Fruit fly (Drosophila melanogaster) whole organism, embryonic: Measurements from ENCODE around the gene Glut3.

Source experiments
- Aef1 ChIP-seq: fragments of 200-800 bp; sonication (Bioruptor generic); IDR thresholded peaks from 3 replicates; pipeline ENCODE4 v1.3.6; 2022; ENCODE audit warnings: missing biosample characterization, missing genetic modification characterization
- Asciz ChIP-seq: fragments of 200-800 bp; sonication (Bioruptor generic); optimal IDR thresholded peaks from 2 replicates; lab custom pipeline; 2017; ENCODE audit warnings: missing biosample characterization, mild to moderate bottlenecking, missing genetic modification characterization, missing genetic modification reagents
- CG10209 ChIP-seq: fragments of 200-800 bp; sonication (Bioruptor generic); optimal IDR thresholded peaks from 3 replicates; lab custom pipeline; 2017; ENCODE audit warnings: missing biosample characterization, mild to moderate bottlenecking, missing genetic modification characterization, missing genetic modification reagents
- CG10366 ChIP-seq: fragments of 200-800 bp; sonication (Bioruptor generic); IDR thresholded peaks from 2 replicates; pipeline ENCODE4 v1.3.6; 2022; ENCODE audit warnings: missing biosample characterization, missing genetic modification characterization
- CG10979 ChIP-seq: fragments of 200-800 bp; sonication (Bioruptor generic); optimal IDR thresholded peaks from 2 replicates; lab custom pipeline; 2018; ENCODE audit warnings: missing biosample characterization, mild to moderate bottlenecking, missing genetic modification characterization, moderate library complexity
- CG12104 ChIP-seq: fragments of 200-800 bp; sonication (Bioruptor generic); optimal IDR thresholded peaks from 3 replicates; lab custom pipeline; 2016; ENCODE audit warnings: missing biosample characterization, missing genetic modification characterization
- CG13775 ChIP-seq: fragments of 200-800 bp; sonication (Bioruptor generic); optimal IDR thresholded peaks from 3 replicates; lab custom pipeline; 2017; ENCODE audit warnings: missing biosample characterization, mild to moderate bottlenecking, missing genetic modification characterization
- CG14014 ChIP-seq: fragments of 200-800 bp; sonication (Bioruptor generic); IDR thresholded peaks from 2 replicates; pipeline ENCODE4 v1.3.6; 2022; ENCODE audit warnings: missing biosample characterization, missing genetic modification characterization
- CG17359 ChIP-seq: fragments of 200-800 bp; sonication (Bioruptor generic); optimal IDR thresholded peaks from 3 replicates; lab custom pipeline; 2018; ENCODE audit warnings: missing biosample characterization, mild to moderate bottlenecking, missing genetic modification characterization, moderate library complexity
- CG18764 ChIP-seq: fragments of 200-800 bp; sonication (Bioruptor generic); optimal IDR thresholded peaks from 3 replicates; lab custom pipeline; 2016; ENCODE audit warnings: missing biosample characterization, missing genetic modification characterization
- CG2678 ChIP-seq: fragments of 200-800 bp; sonication (Bioruptor generic); optimal IDR thresholded peaks from 3 replicates; lab custom pipeline; 2019; ENCODE audit warnings: missing biosample characterization, mild to moderate bottlenecking, missing genetic modification characterization, moderate library complexity
- CG2875 ChIP-seq: fragments of 200-800 bp; sonication (Bioruptor generic); optimal IDR thresholded peaks from 2 replicates; lab custom pipeline; 2017; ENCODE audit warnings: missing biosample characterization, mild to moderate bottlenecking, missing genetic modification characterization, missing genetic modification reagents
- CG30403 ChIP-seq: fragments of 200-800 bp; sonication (Bioruptor generic); optimal IDR thresholded peaks from 3 replicates; lab custom pipeline; 2016; ENCODE audit warnings: missing biosample characterization, missing genetic modification characterization
- CG31441 ChIP-seq: fragments of 200-800 bp; sonication (Bioruptor generic); IDR thresholded peaks from 2 replicates; pipeline ENCODE4 v1.3.6; 2022; ENCODE audit warnings: missing biosample characterization, missing genetic modification characterization
- CG32772 ChIP-seq: fragments of 200-800 bp; sonication (Bioruptor generic); IDR thresholded peaks from 2 replicates; pipeline ENCODE4 v1.3.6; 2022; ENCODE audit warnings: missing biosample characterization, missing genetic modification characterization
- CG3407 ChIP-seq: fragments of 200-800 bp; sonication (Bioruptor generic); optimal IDR thresholded peaks from 2 replicates; lab custom pipeline; 2018; ENCODE audit warnings: missing biosample characterization, mild to moderate bottlenecking, missing genetic modification characterization
- CG42726 ChIP-seq: fragments of 200-800 bp; sonication (Bioruptor generic); IDR thresholded peaks from 2 replicates; pipeline ENCODE4 v1.3.6; 2022; ENCODE audit warnings: missing biosample characterization, missing genetic modification characterization; ENCODE audit not compliant: partially characterized antibody
- CG4730 ChIP-seq: fragments of 200-800 bp; sonication (Bioruptor generic); IDR thresholded peaks from 2 replicates; pipeline ENCODE4 v1.3.6; 2022; ENCODE audit warnings: missing biosample characterization, missing genetic modification characterization
- CG6813 ChIP-seq: fragments of 200-800 bp; sonication (Bioruptor generic); optimal IDR thresholded peaks from 2 replicates; lab custom pipeline; 2017; ENCODE audit warnings: missing biosample characterization, missing genetic modification characterization, mild to moderate bottlenecking, moderate library complexity, missing genetic modification reagents
- CG8281 ChIP-seq: fragments of 200-800 bp; sonication (Bioruptor generic); optimal IDR thresholded peaks from 2 replicates; lab custom pipeline; 2018; ENCODE audit warnings: missing biosample characterization, mild to moderate bottlenecking, missing genetic modification characterization, moderate library complexity
- CG8388 ChIP-seq: fragments of 200-800 bp; sonication (Bioruptor generic); optimal IDR thresholded peaks from 2 replicates; lab custom pipeline; 2019; ENCODE audit warnings: missing biosample characterization, mild to moderate bottlenecking, missing genetic modification characterization, moderate library complexity
- CG8924 ChIP-seq: fragments of 200-800 bp; optimal IDR thresholded peaks from 3 replicates; lab custom pipeline; 2019; ENCODE audit warnings: missing biosample characterization, mild to moderate bottlenecking, missing genetic modification characterization, moderate library complexity
- CG9437 ChIP-seq: fragments of 200-800 bp; sonication (Bioruptor generic); optimal IDR thresholded peaks from 2 replicates; lab custom pipeline; 2018; ENCODE audit warnings: missing biosample characterization, mild to moderate bottlenecking, missing genetic modification characterization
- Chrac-16 ChIP-seq: fragments of 200-800 bp; sonication (Bioruptor generic); optimal IDR thresholded peaks from 3 replicates; lab custom pipeline; 2016; ENCODE audit warnings: missing biosample characterization, missing genetic modification characterization
- Dek ChIP-seq: fragments of 200-800 bp; sonication (Bioruptor generic); optimal IDR thresholded peaks from 3 replicates; lab custom pipeline; 2019; ENCODE audit warnings: missing biosample characterization, mild to moderate bottlenecking, missing genetic modification characterization, moderate library complexity
- Fer3 ChIP-seq: fragments of 200-800 bp; sonication (Bioruptor generic); optimal IDR thresholded peaks from 2 replicates; lab custom pipeline; 2018; ENCODE audit warnings: missing biosample characterization, mild to moderate bottlenecking, missing genetic modification characterization, moderate library complexity
- Lpt ChIP-seq: fragments of >200 bp; optimal IDR thresholded peaks from 2 replicates; lab custom pipeline; 2018; ENCODE audit warnings: missing biosample characterization, missing genetic modification characterization
- Nf-YB ChIP-seq: fragments of 200-800 bp; sonication (Bioruptor generic); optimal IDR thresholded peaks from 3 replicates; lab custom pipeline; 2019; ENCODE audit warnings: missing biosample characterization, mild to moderate bottlenecking, missing genetic modification characterization, moderate library complexity
- PHDP ChIP-seq: fragments of 200-800 bp; sonication (Bioruptor generic); optimal IDR thresholded peaks from 3 replicates; lab custom pipeline; 2018; ENCODE audit warnings: missing biosample characterization, mild to moderate bottlenecking, missing genetic modification characterization, moderate library complexity
- bowl ChIP-seq: fragments of 200-800 bp; sonication (Bioruptor generic); IDR thresholded peaks from 2 replicates; pipeline ENCODE4 v1.3.6; 2022; ENCODE audit warnings: missing biosample characterization, missing genetic modification characterization
- bsh ChIP-seq, 2 experiments: fragments of 200-800 bp; sonication (Bioruptor generic); optimal IDR thresholded peaks; 2 replicates each; lab custom pipeline; 2017 to 2018; ENCODE audit warnings: mild to moderate bottlenecking in 2 of 2, missing biosample characterization in 2 of 2, missing genetic modification characterization in 2 of 2, moderate library complexity in 1 of 2
- chif ChIP-seq, 2 experiments: fragments of 200-800 bp; sonication (Bioruptor generic); optimal IDR thresholded peaks; 3 replicates each; lab custom pipeline; 2016; ENCODE audit warnings: missing biosample characterization in 2 of 2, missing genetic modification characterization in 2 of 2
- dmrt99B ChIP-seq: fragments of 200-800 bp; sonication (Bioruptor generic); optimal IDR thresholded peaks from 2 replicates; lab custom pipeline; 2018; ENCODE audit warnings: missing biosample characterization, mild to moderate bottlenecking, missing genetic modification characterization, moderate library complexity
- ems ChIP-seq: fragments of 200-800 bp; sonication (Bioruptor generic); optimal IDR thresholded peaks from 3 replicates; lab custom pipeline; 2016; ENCODE audit warnings: missing biosample characterization, missing genetic modification characterization
- lola ChIP-seq, 3 experiments: fragments of >200 bp in 2 of 3; fragments of 200-800 bp in 1 of 3; sonication (Bioruptor generic) in 1 of 3; optimal IDR thresholded peaks; 2 replicates each; lab custom pipeline; 2017 to 2019; ENCODE audit warnings: missing biosample characterization in 3 of 3, missing genetic modification characterization in 3 of 3, mild to moderate bottlenecking in 1 of 3, moderate library complexity in 1 of 3
- org-1 ChIP-seq: fragments of 200-800 bp; sonication (Bioruptor generic); optimal IDR thresholded peaks from 2 replicates; lab custom pipeline; 2017; ENCODE audit warnings: missing biosample characterization, missing genetic modification characterization
- salm ChIP-seq: fragments of 200-800 bp; sonication (Bioruptor generic); optimal IDR thresholded peaks from 2 replicates; lab custom pipeline; 2018; ENCODE audit warnings: missing biosample characterization, mild to moderate bottlenecking, missing genetic modification characterization
- sc ChIP-seq, 3 experiments: fragments of >200 bp in 2 of 3; fragments of 200-800 bp in 1 of 3; sonication (Bioruptor generic) in 1 of 3; optimal IDR thresholded peaks; 2 replicates in 2 of 3; 3 replicates in 1 of 3; lab custom pipeline; 2017; ENCODE audit warnings: mild to moderate bottlenecking in 1 of 3, missing biosample characterization in 1 of 3, missing genetic modification characterization in 1 of 3, missing genetic modification reagents in 1 of 3
- sens-2 ChIP-seq: fragments of 200-800 bp; sonication (Bioruptor generic); IDR thresholded peaks from 2 replicates; pipeline ENCODE4 v1.3.6; 2022; ENCODE audit warnings: missing biosample characterization, missing genetic modification characterization
- seq ChIP-seq: fragments of 200-800 bp; sonication (Bioruptor generic); IDR thresholded peaks from 2 replicates; pipeline ENCODE4 v1.3.6; 2022; ENCODE audit warnings: missing biosample characterization, missing genetic modification characterization
- sisA ChIP-seq: fragments of 200-800 bp; sonication (Bioruptor generic); IDR thresholded peaks from 2 replicates; pipeline ENCODE4 v1.3.6; 2022; ENCODE audit warnings: missing biosample characterization, missing genetic modification characterization
- slou ChIP-seq: fragments of 200-800 bp; sonication (Bioruptor generic); optimal IDR thresholded peaks from 3 replicates; lab custom pipeline; 2016; ENCODE audit warnings: missing biosample characterization, missing genetic modification characterization
- so ChIP-seq: fragments of 200-800 bp; sonication (Bioruptor generic); IDR thresholded peaks from 3 replicates; pipeline ENCODE4 v1.3.6; 2022; ENCODE audit warnings: missing biosample characterization, missing genetic modification characterization
- sob ChIP-seq: fragments of 200-800 bp; sonication (Bioruptor generic); IDR thresholded peaks from 2 replicates; pipeline ENCODE4 v1.3.6; 2022; ENCODE audit warnings: missing biosample characterization, missing genetic modification characterization
- wdn ChIP-seq: fragments of 200-800 bp; sonication (Bioruptor generic); IDR thresholded peaks from 2 replicates; pipeline ENCODE4 v1.3.6; 2022; ENCODE audit warnings: missing biosample characterization, missing genetic modification characterization
- wek ChIP-seq: fragments of 200-800 bp; sonication (Bioruptor generic); optimal IDR thresholded peaks from 3 replicates; lab custom pipeline; 2018; ENCODE audit warnings: missing biosample characterization, mild to moderate bottlenecking, missing genetic modification characterization, moderate library complexity
- zf30C ChIP-seq: fragments of 200-800 bp; sonication (Bioruptor generic); optimal IDR thresholded peaks from 3 replicates; lab custom pipeline; 2018; ENCODE audit warnings: missing biosample characterization, mild to moderate bottlenecking, missing genetic modification characterization
- zfh1 ChIP-seq: fragments of 200-800 bp; sonication (Bioruptor generic); IDR thresholded peaks from 3 replicates; pipeline ENCODE4 v1.3.6; 2022; ENCODE audit warnings: missing biosample characterization, missing genetic modification characterization

Glut3 gene

DNA sequence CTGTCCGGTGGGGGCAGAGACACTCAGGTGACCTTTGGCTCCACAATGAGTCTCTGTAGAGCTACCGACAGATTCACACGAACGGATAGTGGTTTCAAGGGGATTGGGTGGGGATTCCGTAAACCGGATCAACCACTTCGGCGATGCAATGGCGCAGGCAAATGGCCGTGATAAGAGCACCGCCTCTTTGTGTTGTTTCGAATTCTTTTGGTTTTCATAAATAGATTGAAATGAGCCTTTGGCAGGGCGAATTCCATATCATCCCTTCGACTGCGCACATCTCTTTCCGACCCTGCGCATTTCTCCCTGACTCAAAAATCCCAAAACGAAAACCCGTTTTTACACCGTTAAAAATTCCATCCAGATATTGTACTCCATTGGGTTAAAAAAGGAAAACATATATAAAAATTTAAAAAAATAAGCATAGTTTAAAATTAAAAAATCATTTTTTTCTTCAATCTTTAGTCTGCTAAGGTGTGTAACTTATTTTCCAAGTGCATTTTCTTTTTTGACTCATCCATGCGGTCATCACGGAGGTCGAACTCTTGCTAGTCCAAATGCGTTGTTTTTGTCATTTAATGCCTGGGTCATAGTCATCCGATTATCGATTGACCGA, 49.6 kb downstream of the Glut3 start (continued):
- peak; percentile 75 for TF ChIP-seq CG31441 (GFP tag; lab: Robert Waterston, UW)
- no peak for TF ChIP-seq ems (GFP tag; lab: Kevin White, UChicago)
- TF ChIP-seq CG6813 (GFP tag; lab: Kevin White, UChicago), result peak; percentile 21
- peak; percentile 64 for TF ChIP-seq CG10366 (GFP tag; lab: Robert Waterston, UW)
- TF ChIP-seq CG3407 (GFP tag; lab: Kevin White, UChicago), result peak; percentile 24
- 0 out of 2 replicates have a peak, but pooled peaks have one; percentile 33 for TF ChIP-seq bowl (GFP tag; lab: Robert Waterston, UW)
- peak; percentile 74 for TF ChIP-seq CG2678
- TF ChIP-seq zf30C (GFP tag; lab: Kevin White, UChicago), result peak; percentile 73
- peak in 1 of 3 experiments; percentile 74 for TF ChIP-seq lola (GFP tag; optimal IDR thresholded peaks at IDR 0.05; lab: Kevin White, UChicago)
- peak in 1 of 2 experiments; percentile 29 for TF ChIP-seq chif (GFP tag; optimal IDR thresholded peaks at IDR 0.05; lab: Kevin White, UChicago)
- TF ChIP-seq Chrac-16 (GFP tag; lab: Kevin White, UChicago), result peak; percentile 45
- TF ChIP-seq bsh (GFP tag; optimal IDR thresholded peaks at IDR 0.05; lab: Kevin White, UChicago), result peak in 1 of 2 experiments; percentile 77
- peak; percentile 45 for TF ChIP-seq CG30403
- peak; percentile 45; the same call in 1 of the 2 replicates for TF ChIP-seq sob (GFP tag; lab: Robert Waterston, UW)
- TF ChIP-seq CG10979, result peak; percentile 77
- TF ChIP-seq sc (optimal IDR thresholded peaks at IDR 0.05; lab: Kevin White, UChicago), result no peak
- TF ChIP-seq sc (GFP tag; optimal IDR thresholded peaks at IDR 0.05; lab: Kevin White, UChicago), result peak; percentile 37
- TF ChIP-seq CG10209 (GFP tag; lab: Kevin White, UChicago), result peak; percentile 42
- peak; percentile 60; the same call in 1 of the 3 replicates for TF ChIP-seq so (GFP tag; lab: Robert Waterston, UW)
- peak; percentile 52 for TF ChIP-seq Nf-YB (GFP tag; lab: Kevin White, UChicago)
- no peak for TF ChIP-seq slou
- peak; percentile 25; the same call in 1 of the 2 replicates for TF ChIP-seq CG4730 (GFP tag; lab: Robert Waterston, UW)
- peak; percentile 33; the same call in 1 of the 2 replicates for TF ChIP-seq seq
- peak; percentile 15 for TF ChIP-seq CG9437 (GFP tag; lab: Kevin White, UChicago)
- 0 out of 2 replicates have a peak, but pooled peaks have one; percentile 34 for TF ChIP-seq sens-2 (GFP tag; lab: Robert Waterston, UW)
- TF ChIP-seq CG17359, result peak; percentile 74
- TF ChIP-seq CG8281 (tag; lab: Kevin White, UChicago), result no peak
- TF ChIP-seq CG18764 (GFP tag; lab: Kevin White, UChicago), result peak; percentile 28
- peak; percentile 55 for TF ChIP-seq CG14014 (GFP tag; lab: Robert Waterston, UW)
- no peak for TF ChIP-seq salm (tag; lab: Kevin White, UChicago)
- TF ChIP-seq CG2875 (GFP tag; lab: Kevin White, UChicago), result peak; percentile 12
- TF ChIP-seq dmrt99B, result peak; percentile 70
- no peak for TF ChIP-seq wdn (GFP tag; lab: Robert Waterston, UW)
- no peak for TF ChIP-seq org-1
- TF ChIP-seq CG8388, result peak; percentile 56
- TF ChIP-seq CG32772 (GFP tag; lab: Robert Waterston, UW), result peak; percentile 59
- TF ChIP-seq CG12104 (GFP tag; lab: Kevin White, UChicago), result peak; percentile 34
- TF ChIP-seq CG8924 (tag; lab: Kevin White, UChicago), result peak; percentile 73
- TF ChIP-seq sisA (GFP tag; lab: Robert Waterston, UW), result peak; percentile 45; the same call in 1 of the 2 replicates
- TF ChIP-seq wek, result no peak
- no peak for TF ChIP-seq Dek (tag; lab: Kevin White, UChicago)
- no peak for TF ChIP-seq Aef1 (GFP tag; lab: Robert Waterston, UW)
- peak; percentile 51 for TF ChIP-seq PHDP
- peak; percentile 26 for TF ChIP-seq Fer3 (tag; lab: Kevin White, UChicago)
- TF ChIP-seq CG13775 (GFP tag; lab: Kevin White, UChicago), result peak; percentile 44
- no peak for TF ChIP-seq CG42726 (GFP tag; lab: Robert Waterston, UW)
- no peak for TF ChIP-seq Lpt (GFP tag; lab: Kevin White, UChicago)
- peak; percentile 60; the same call in 1 of the 3 replicates for TF ChIP-seq zfh1
- TF ChIP-seq Asciz (GFP tag; lab: Kevin White, UChicago), result peak; percentile 36
